Fruit fly (Drosophila melanogaster) whole organism, embryonic: ENCODE data around the gene CG13390.

Source experiments
- Bteb2 ChIP-seq: fragments of 200-800 bp; sonication (Bioruptor generic); optimal IDR thresholded peaks from 2 replicates; lab custom pipeline; 2016; ENCODE audit warnings: missing biosample characterization, missing genetic modification characterization
- CG10321 ChIP-seq: fragments of 200-800 bp; sonication (Bioruptor generic); IDR thresholded peaks from 2 replicates; pipeline ENCODE4 v1.3.6; 2022; ENCODE audit warnings: missing biosample characterization, missing genetic modification characterization
- CG11456 ChIP-seq: fragments of 200-800 bp; sonication (Bioruptor generic); IDR thresholded peaks from 3 replicates; pipeline ENCODE4 v1.3.6; 2022; ENCODE audit warnings: missing biosample characterization, missing genetic modification characterization
- CG11504 ChIP-seq: fragments of 200-800 bp; sonication (Bioruptor generic); optimal IDR thresholded peaks from 3 replicates; lab custom pipeline; 2019; ENCODE audit warnings: missing biosample characterization, mild to moderate bottlenecking, missing genetic modification characterization, moderate library complexity
- CG12155 ChIP-seq: fragments of 200-800 bp; sonication (Bioruptor generic); optimal IDR thresholded peaks from 3 replicates; lab custom pipeline; 2016; ENCODE audit warnings: missing biosample characterization, missing genetic modification characterization
- CG12219 ChIP-seq: fragments of 200-800 bp; sonication (Bioruptor generic); optimal IDR thresholded peaks from 3 replicates; lab custom pipeline; 2018; ENCODE audit warnings: missing biosample characterization, mild to moderate bottlenecking, missing genetic modification characterization
- CG13775 ChIP-seq: fragments of 200-800 bp; sonication (Bioruptor generic); optimal IDR thresholded peaks from 3 replicates; lab custom pipeline; 2017; ENCODE audit warnings: missing biosample characterization, mild to moderate bottlenecking, missing genetic modification characterization
- CG14441 ChIP-seq: fragments of 200-800 bp; sonication (Bioruptor generic); IDR thresholded peaks from 2 replicates; pipeline ENCODE4 v1.3.6; 2022; ENCODE audit warnings: missing biosample characterization, missing genetic modification characterization
- CG14667 ChIP-seq: fragments of 200-800 bp; sonication (Bioruptor generic); IDR thresholded peaks from 2 replicates; pipeline ENCODE4 v1.3.6; 2022; ENCODE audit warnings: missing biosample characterization, missing genetic modification characterization
- CG16779 ChIP-seq: fragments of 200-800 bp; sonication (Bioruptor generic); IDR thresholded peaks from 2 replicates; pipeline ENCODE4 v1.3.6; 2022; ENCODE audit warnings: missing biosample characterization, missing genetic modification characterization
- CG17359 ChIP-seq: fragments of 200-800 bp; sonication (Bioruptor generic); optimal IDR thresholded peaks from 3 replicates; lab custom pipeline; 2018; ENCODE audit warnings: missing biosample characterization, mild to moderate bottlenecking, missing genetic modification characterization, moderate library complexity
- CG1792 ChIP-seq: fragments of 200-800 bp; sonication (Bioruptor generic); optimal IDR thresholded peaks from 2 replicates; lab custom pipeline; 2016; ENCODE audit warnings: missing biosample characterization, missing genetic modification characterization
- CG31224 ChIP-seq: fragments of 200-800 bp; sonication (Bioruptor generic); IDR thresholded peaks from 2 replicates; pipeline ENCODE4 v1.3.6; 2022; ENCODE audit warnings: missing biosample characterization, missing genetic modification characterization
- CG32532 ChIP-seq: fragments of 200-800 bp; sonication (Bioruptor generic); IDR thresholded peaks from 2 replicates; pipeline ENCODE4 v1.3.6; 2022; ENCODE audit warnings: missing biosample characterization, missing genetic modification characterization
- CG4360 ChIP-seq: fragments of 200-800 bp; sonication (Bioruptor generic); IDR thresholded peaks from 2 replicates; pipeline ENCODE4 v1.3.6; 2022; ENCODE audit warnings: missing biosample characterization, missing genetic modification characterization
- CG4730 ChIP-seq: fragments of 200-800 bp; sonication (Bioruptor generic); IDR thresholded peaks from 2 replicates; pipeline ENCODE4 v1.3.6; 2022; ENCODE audit warnings: missing biosample characterization, missing genetic modification characterization
- CG6813 ChIP-seq: fragments of 200-800 bp; sonication (Bioruptor generic); optimal IDR thresholded peaks from 2 replicates; lab custom pipeline; 2017; ENCODE audit warnings: missing biosample characterization, missing genetic modification characterization, mild to moderate bottlenecking, moderate library complexity, missing genetic modification reagents
- CG9437 ChIP-seq: fragments of 200-800 bp; sonication (Bioruptor generic); optimal IDR thresholded peaks from 2 replicates; lab custom pipeline; 2018; ENCODE audit warnings: missing biosample characterization, mild to moderate bottlenecking, missing genetic modification characterization
- CG9609 ChIP-seq: fragments of 200-800 bp; sonication (Bioruptor generic); optimal IDR thresholded peaks from 3 replicates; lab custom pipeline; 2016; ENCODE audit warnings: missing biosample characterization, missing genetic modification characterization
- Fer1 ChIP-seq: fragments of 200-800 bp; sonication (Bioruptor generic); optimal IDR thresholded peaks from 2 replicates; lab custom pipeline; 2017; ENCODE audit warnings: missing biosample characterization, mild to moderate bottlenecking, missing genetic modification characterization
- GATAe ChIP-seq: fragments of 200-800 bp; sonication (Bioruptor generic); conservative IDR thresholded peaks from 2 replicates; pipeline ENCODE4 v1.3.6; 2022; ENCODE audit warnings: missing biosample characterization, missing genetic modification characterization
- Hr51 ChIP-seq, 2 experiments: fragments of 200-800 bp; sonication (Bioruptor generic); optimal IDR thresholded peaks; 2 replicates in 1 of 2; 3 replicates in 1 of 2; lab custom pipeline; 2016 to 2018; ENCODE audit warnings: missing biosample characterization in 2 of 2, missing genetic modification characterization in 2 of 2, mild to moderate bottlenecking in 1 of 2, moderate library complexity in 1 of 2
- Lim3 ChIP-seq: fragments of 200-800 bp; sonication (Bioruptor generic); IDR thresholded peaks from 2 replicates; pipeline ENCODE4 v1.3.6; 2022; ENCODE audit warnings: missing biosample characterization, missing genetic modification characterization
- Myb ChIP-seq: fragments of 200-800 bp; sonication (Bioruptor generic); optimal IDR thresholded peaks from 2 replicates; lab custom pipeline; 2016; ENCODE audit warnings: missing biosample characterization, missing genetic modification characterization
- PHDP ChIP-seq: fragments of 200-800 bp; sonication (Bioruptor generic); optimal IDR thresholded peaks from 3 replicates; lab custom pipeline; 2018; ENCODE audit warnings: missing biosample characterization, mild to moderate bottlenecking, missing genetic modification characterization, moderate library complexity
- chinmo ChIP-seq: fragments of 200-800 bp; sonication (Bioruptor generic); IDR thresholded peaks from 4 replicates; pipeline ENCODE4 v1.3.6; 2022; ENCODE audit warnings: missing biosample characterization, missing genetic modification characterization; ENCODE audit not compliant: partially characterized antibody
- corto ChIP-seq: fragments of 200-800 bp; sonication (Bioruptor generic); optimal IDR thresholded peaks from 2 replicates; lab custom pipeline; 2016; ENCODE audit warnings: missing biosample characterization, mild to moderate bottlenecking, missing genetic modification characterization, moderate library complexity
- gem ChIP-seq: fragments of 200-800 bp; sonication (Bioruptor generic); optimal IDR thresholded peaks from 2 replicates; lab custom pipeline; 2019; ENCODE audit warnings: missing biosample characterization, mild to moderate bottlenecking, missing genetic modification characterization, moderate library complexity
- ham ChIP-seq: fragments of 200-800 bp; sonication (Bioruptor generic); IDR thresholded peaks from 2 replicates; pipeline ENCODE4 v1.3.6; 2022; ENCODE audit warnings: missing biosample characterization, missing genetic modification characterization
- jumu ChIP-seq: fragments of 200-800 bp; sonication (Bioruptor generic); optimal IDR thresholded peaks from 3 replicates; lab custom pipeline; 2016; ENCODE audit warnings: missing biosample characterization, missing genetic modification characterization
- kay ChIP-seq: fragments of 200-800 bp; sonication (Bioruptor generic); optimal IDR thresholded peaks from 2 replicates; lab custom pipeline; 2016; ENCODE audit warnings: missing biosample characterization, missing genetic modification characterization
- lab ChIP-seq: fragments of 200-800 bp; sonication (Bioruptor generic); optimal IDR thresholded peaks from 3 replicates; lab custom pipeline; 2017; ENCODE audit warnings: missing biosample characterization, missing genetic modification characterization, mild to moderate bottlenecking, moderate library complexity, missing genetic modification reagents
- lbe ChIP-seq: fragments of 200-800 bp; sonication (Bioruptor generic); optimal IDR thresholded peaks from 2 replicates; lab custom pipeline; 2016; ENCODE audit warnings: missing biosample characterization, mild to moderate bottlenecking, missing genetic modification characterization
- mam ChIP-seq: fragments of 200-800 bp; sonication (Bioruptor generic); optimal IDR thresholded peaks from 3 replicates; lab custom pipeline; 2016; ENCODE audit warnings: missing biosample characterization, missing genetic modification characterization
- nau ChIP-seq: fragments of 200-800 bp; sonication (Bioruptor generic); optimal IDR thresholded peaks from 3 replicates; lab custom pipeline; 2017; ENCODE audit warnings: missing biosample characterization, mild to moderate bottlenecking, missing genetic modification characterization, missing genetic modification reagents
- pan ChIP-seq, 4 experiments: fragments of >200 bp in 3 of 4; fragments of 200-800 bp in 1 of 4; sonication (Bioruptor generic) in 1 of 4; optimal IDR thresholded peaks in 3 of 4; IDR thresholded peaks in 1 of 4; 2 replicates each; pipeline versions ENCODE4 v1.3.6 to Lab custom; 2017 to 2022; ENCODE audit warnings: missing biosample characterization in 2 of 4, missing genetic modification characterization in 2 of 4, mixed read lengths in 1 of 4
- sens ChIP-seq: fragments of 200-800 bp; sonication (Bioruptor generic); peaks from one replicate; lab custom pipeline; 2016; ENCODE audit warnings: missing biosample characterization, missing genetic modification characterization
- stwl ChIP-seq: fragments of 200-800 bp; sonication (Bioruptor generic); optimal IDR thresholded peaks from 3 replicates; lab custom pipeline; 2018; ENCODE audit warnings: missing biosample characterization, mild to moderate bottlenecking, missing genetic modification characterization, moderate library complexity
- sug ChIP-seq: fragments of 200-800 bp; optimal IDR thresholded peaks from 2 replicates; lab custom pipeline; 2019; ENCODE audit warnings: missing biosample characterization, mild to moderate bottlenecking, missing genetic modification characterization, moderate library complexity
- tio ChIP-seq: fragments of 200-800 bp; sonication (Bioruptor generic); optimal IDR thresholded peaks from 2 replicates; lab custom pipeline; 2017; ENCODE audit warnings: missing biosample characterization, missing genetic modification characterization, inconsistent platforms
- trh ChIP-seq: fragments of 200-800 bp; sonication (Bioruptor generic); optimal IDR thresholded peaks from 2 replicates; lab custom pipeline; 2016; ENCODE audit warnings: missing biosample characterization, missing genetic modification characterization
- zen ChIP-seq: fragments of 200-800 bp; sonication (Bioruptor generic); optimal IDR thresholded peaks from 3 replicates; lab custom pipeline; 2018; ENCODE audit warnings: missing biosample characterization, mild to moderate bottlenecking, missing genetic modification characterization, moderate library complexity

The CG13390 gene

dm6 chr2L:8355419-8355818, 21.2 kb downstream of the CG13390 start:
- TF ChIP-seq chinmo (0 out of 4 replicates have a peak, but pooled peaks have one; percentile 46), kay (GFP tag; lab: Kevin White, UChicago) (peak; percentile 35), CG10321 (0 out of 2 replicates have a peak, but pooled peaks have one; percentile 29), CG9437 (GFP tag; lab: Kevin White, UChicago) (peak; percentile 91), tio (GFP tag; lab: Kevin White, UChicago) (no peak)

dm6 chr2L:8351864-8352263, 24.7 kb downstream of the CG13390 start, which contains the start of gene Mur29B:
TSS of gene Mur29B (plus strand) at chr2L:8352187.
- TF ChIP-seq corto (GFP tag; lab: Kevin White, UChicago) (peak; percentile 51), Lim3 (no peak), CG6813 (GFP tag; lab: Kevin White, UChicago) (no peak), CG13775 (no peak), CG11456 (GFP tag; lab: Robert Waterston, UW) (no peak), CG31224 (GFP tag; lab: Robert Waterston, UW) (no peak), CG4360 (GFP tag; lab: Robert Waterston, UW) (no peak), CG16779 (GFP tag; lab: Robert Waterston, UW) (no peak), sug (peak; percentile 54), CG14667 (no peak), CG12155 (GFP tag; lab: Kevin White, UChicago) (no peak), CG32532 (GFP tag; lab: Robert Waterston, UW) (peak; percentile 7; the same call in 1 of the 2 replicates), CG1792 (GFP tag; lab: Kevin White, UChicago) (no peak), sens (GFP tag; lab: Kevin White, UChicago) (peak; percentile 29), GATAe (GFP tag; lab: Robert Waterston, UW) (0 out of 2 replicates have a peak, but pooled peaks have one; percentile 26), CG12219 (GFP tag; lab: Kevin White, UChicago) (no peak), CG9609 (GFP tag; lab: Kevin White, UChicago) (no peak), zen (tag; lab: Kevin White, UChicago) (no peak), CG4730 (GFP tag; lab: Robert Waterston, UW) (no peak), mam (GFP tag; lab: Kevin White, UChicago) (no peak)

- peak; percentile 17 for TF ChIP-seq CG17359 (tag; lab: Kevin White, UChicago)
- TF ChIP-seq Hr51 (GFP tag; optimal IDR thresholded peaks at IDR 0.05; lab: Kevin White, UChicago) = peak in 1 of 2 experiments; percentile 8
- no peak for TF ChIP-seq jumu (GFP tag; lab: Kevin White, UChicago)
- TF ChIP-seq ham (GFP tag; lab: Robert Waterston, UW) = no peak
- no peak for TF ChIP-seq CG4730 (GFP tag; lab: Robert Waterston, UW)
- no peak for TF ChIP-seq Myb (GFP tag; lab: Kevin White, UChicago)
- TF ChIP-seq Bteb2 = no peak
- TF ChIP-seq PHDP (tag; lab: Kevin White, UChicago) = no peak
- TF ChIP-seq pan (optimal IDR thresholded peaks at IDR 0.05; lab: Kevin White, UChicago) = no peak
- peak in 1 of 2 experiments; percentile 54 for TF ChIP-seq pan (GFP tag; optimal IDR thresholded peaks at IDR 0.05 in 1 of 2, IDR thresholded peaks at IDR 0.05 in 1 of 2)
- no peak for TF ChIP-seq Fer1
- no peak for TF ChIP-seq nau (GFP tag; lab: Kevin White, UChicago)
- no peak for TF ChIP-seq CG11504 (tag; lab: Kevin White, UChicago)
- peak; percentile 5 for TF ChIP-seq lbe (GFP tag; lab: Kevin White, UChicago)
- peak; percentile 4 for TF ChIP-seq lab
- peak; percentile 14 for TF ChIP-seq gem (tag; lab: Kevin White, UChicago)
- no peak for TF ChIP-seq CG14441
- no peak for TF ChIP-seq trh (GFP tag; lab: Kevin White, UChicago)
- TF ChIP-seq stwl (tag; lab: Kevin White, UChicago) = no peak
- TF ChIP-seq, all 482 proteins: peak for 6
Observed at dm6 chr2L:8351333-8351732, 25.3 kb downstream of the CG13390 start.
